Fruit fly (Drosophila melanogaster) whole organism: ENCODE results near the gene CG32631.

Experiments used
- pan ChIP-seq: fragments of >200 bp; optimal IDR thresholded peaks from 2 replicates; lab custom pipeline; 2017
- psq ChIP-seq: fragments of >200 bp; optimal IDR thresholded peaks from 2 replicates; lab custom pipeline; 2017
- usp ChIP-seq: fragments of >200 bp; optimal IDR thresholded peaks from 2 replicates; lab custom pipeline; 2017; ENCODE audit warnings: missing biosample characterization, missing genetic modification characterization, mixed read lengths

dm6 chrX:13556172-13556571, at the start of gene CG32631:
- TF ChIP-seq psq (no peak), usp (GFP tag; lab: Kevin White, UChicago) (no peak), pan (no peak)
